ENCODE assay signal across 3 fruit fly cellular contexts in the genomic region with DNA sequence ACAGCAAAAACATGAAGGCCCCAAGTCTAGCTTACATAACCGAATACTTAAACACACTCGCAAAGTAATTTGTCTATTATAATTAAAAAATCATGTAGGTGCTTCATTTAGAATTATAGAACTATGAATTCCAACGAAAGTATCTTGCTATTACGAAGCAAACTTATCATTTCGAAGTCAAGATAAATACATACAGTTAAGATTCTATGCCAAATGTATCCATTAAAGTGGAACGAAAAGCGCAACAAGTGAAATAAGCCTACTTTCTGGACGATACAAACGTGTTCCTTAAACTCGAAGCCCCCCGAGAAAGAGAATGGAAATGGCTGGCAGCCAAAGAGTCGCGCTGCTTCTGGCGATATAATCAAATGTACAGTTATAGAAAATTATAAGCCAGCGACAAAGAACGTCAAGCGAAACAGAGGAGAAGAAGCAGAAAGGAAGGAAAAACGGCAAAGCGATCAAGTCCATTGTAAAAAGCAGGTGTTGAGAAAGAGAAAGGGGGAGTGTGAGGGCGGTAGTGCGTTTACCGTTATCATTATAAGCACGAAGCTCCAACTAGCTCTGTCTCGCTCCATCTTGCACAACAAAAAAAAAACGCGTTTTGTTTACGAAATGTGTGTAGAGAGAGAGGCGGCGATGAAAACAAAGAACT.
A peak's percentile ranks its signal among the peaks of the same experiment; 100 is the strongest.
TF ChIP-seq lines count a peak whose summit lies in the region.

No protein-coding gene starts in this region.

TF ChIP-seq in whole organism, embryonic, 481 proteins besides CTCF, POLR2A, EP300 and RAD21 (continued from another document and continues in another):
- TF ChIP-seq CG12391 (tag; optimal IDR thresholded peaks at IDR 0.05; lab: Kevin White, UChicago) (peak; percentile 17), bbx (GFP tag; IDR thresholded peaks at IDR 0.05; lab: Robert Waterston, UW; ENCODE audit: partially characterized antibody) (no peak), CG5245 (GFP tag; optimal IDR thresholded peaks at IDR 0.05; lab: Kevin White, UChicago) (no peak), D (optimal IDR thresholded peaks at IDR 0.05; lab: Kevin White, UChicago) (no peak), D (GFP tag; optimal IDR thresholded peaks at IDR 0.05; lab: Kevin White, UChicago) (no peak), phol (tag; optimal IDR thresholded peaks at IDR 0.05; lab: Kevin White, UChicago) (peak; percentile 15), sim (GFP tag; IDR thresholded peaks at IDR 0.05; lab: Robert Waterston, UW) (no peak), fru (optimal IDR thresholded peaks at IDR 0.05; lab: Kevin White, UChicago) (no peak), Ssrp (tag; optimal IDR thresholded peaks at IDR 0.05; lab: Kevin White, UChicago) (peak; percentile 3), Hsf (GFP tag; optimal IDR thresholded peaks at IDR 0.05; lab: Kevin White, UChicago) (no peak), CG11723 (GFP tag; optimal IDR thresholded peaks at IDR 0.05; lab: Kevin White, UChicago) (no peak), HLH54F (GFP tag; optimal IDR thresholded peaks at IDR 0.05; lab: Kevin White, UChicago) (peak; percentile 3), CG8765 (GFP tag; IDR thresholded peaks at IDR 0.05; lab: Robert Waterston, UW) (peak; percentile 34; the same call in 1 of the 2 replicates), scrt (GFP tag; optimal IDR thresholded peaks at IDR 0.05; lab: Kevin White, UChicago) (no peak), dpn (GFP tag; optimal IDR thresholded peaks at IDR 0.05; lab: Kevin White, UChicago) (peak in 1 of 2 experiments; percentile 4), CG3726 (GFP tag; IDR thresholded peaks at IDR 0.05; lab: Robert Waterston, UW) (no peak), CG9437 (GFP tag; optimal IDR thresholded peaks at IDR 0.05; lab: Kevin White, UChicago) (peak; percentile 30), TFAM (GFP tag; optimal IDR thresholded peaks at IDR 0.05; lab: Kevin White, UChicago) (no peak), CG11695 (GFP tag; IDR thresholded peaks at IDR 0.05; lab: Robert Waterston, UW) (peak; percentile 56; the same call in 1 of the 3 replicates), CG4360 (GFP tag; IDR thresholded peaks at IDR 0.05; lab: Robert Waterston, UW) (0 out of 2 replicates have a peak, but pooled peaks have one; percentile 17), pan (optimal IDR thresholded peaks at IDR 0.05; lab: Kevin White, UChicago) (no peak), pan (GFP tag; optimal IDR thresholded peaks at IDR 0.05 in 1 of 2, IDR thresholded peaks at IDR 0.05 in 1 of 2) (no peak), wdn (GFP tag; IDR thresholded peaks at IDR 0.05; lab: Robert Waterston, UW) (no peak), CG13424 (tag; optimal IDR thresholded peaks at IDR 0.05; lab: Kevin White, UChicago) (peak; percentile 20), CG18476 (GFP tag; optimal IDR thresholded peaks at IDR 0.05; lab: Kevin White, UChicago) (peak; percentile 6), chn (GFP tag; optimal IDR thresholded peaks at IDR 0.05; lab: Kevin White, UChicago) (no peak), CG10979 (tag; optimal IDR thresholded peaks at IDR 0.05; lab: Kevin White, UChicago) (peak; percentile 23), sima (GFP tag; optimal IDR thresholded peaks at IDR 0.05; lab: Kevin White, UChicago) (no peak), CG12219 (GFP tag; optimal IDR thresholded peaks at IDR 0.05; lab: Kevin White, UChicago) (no peak), Sry-β (GFP tag; optimal IDR thresholded peaks at IDR 0.05; lab: Kevin White, UChicago) (no peak), CG17385 (GFP tag; optimal IDR thresholded peaks at IDR 0.05; lab: Kevin White, UChicago) (peak; percentile 26), hkb (optimal IDR thresholded peaks at IDR 0.05; lab: Kevin White, UChicago) (no peak), hkb (GFP tag; IDR thresholded peaks at IDR 0.05; lab: Robert Waterston, UW) (0 out of 2 replicates have a peak, but pooled peaks have one; percentile 8), so (GFP tag; IDR thresholded peaks at IDR 0.05; lab: Robert Waterston, UW) (no peak), Tbp (GFP tag; optimal IDR thresholded peaks at IDR 0.05; lab: Kevin White, UChicago) (no peak), CoRest (tag; optimal IDR thresholded peaks at IDR 0.05; lab: Kevin White, UChicago) (peak; percentile 14), stc (GFP tag; IDR thresholded peaks at IDR 0.05; lab: Robert Waterston, UW) (no peak), hbn (GFP tag; IDR thresholded peaks at IDR 0.05; lab: Robert Waterston, UW; ENCODE audit: partially characterized antibody) (no peak), slbo (GFP tag; IDR thresholded peaks at IDR 0.05; lab: Robert Waterston, UW) (peak; percentile 22; the same call in 1 of the 2 replicates), CG2199 (GFP tag; IDR thresholded peaks at IDR 0.05; lab: Robert Waterston, UW) (peak; percentile 68; the same call in 2 of the 3 replicates), lilli (GFP tag; optimal IDR thresholded peaks at IDR 0.05; lab: Kevin White, UChicago) (peak; percentile 53)

TF ChIP-seq in whole organism, prepupa, 60 proteins besides CTCF, POLR2A, EP300 and RAD21 (continued from another document):
- TF ChIP-seq Ets96B (tag; optimal IDR thresholded peaks at IDR 0.05; lab: Kevin White, UChicago) (peak; percentile 30), Hr4 (GFP tag; optimal IDR thresholded peaks at IDR 0.05; lab: Kevin White, UChicago) (peak; percentile 11), salr (GFP tag; optimal IDR thresholded peaks at IDR 0.05; lab: Kevin White, UChicago) (no peak), CG3032 (tag; optimal IDR thresholded peaks at IDR 0.05; lab: Kevin White, UChicago) (no peak), CG8119 (GFP tag; IDR thresholded peaks at IDR 0.05; lab: Robert Waterston, UW) (0 out of 3 replicates have a peak, but pooled peaks have one; percentile 12), CG7368 (GFP tag; optimal IDR thresholded peaks at IDR 0.05; lab: Kevin White, UChicago) (no peak), spab (GFP tag; optimal IDR thresholded peaks at IDR 0.05; lab: Kevin White, UChicago) (peak; percentile 30), Hr38 (GFP tag; optimal IDR thresholded peaks at IDR 0.05; lab: Kevin White, UChicago) (no peak), CG6808 (GFP tag; optimal IDR thresholded peaks at IDR 0.05; lab: Kevin White, UChicago) (peak; percentile 30), Lpt (GFP tag; optimal IDR thresholded peaks at IDR 0.05; lab: Kevin White, UChicago) (peak; percentile 3), OdsH (GFP tag; optimal IDR thresholded peaks at IDR 0.05; lab: Kevin White, UChicago) (no peak), vri (GFP tag; optimal IDR thresholded peaks at IDR 0.05; lab: Kevin White, UChicago) (peak; percentile 40), achi (GFP tag; optimal IDR thresholded peaks at IDR 0.05; lab: Kevin White, UChicago) (no peak), CG6792 (GFP tag; optimal IDR thresholded peaks at IDR 0.05; lab: Kevin White, UChicago) (no peak), Eip78C (GFP tag; lab: Kevin White, UChicago) (peak; percentile 72), CG11902 (GFP tag; optimal IDR thresholded peaks at IDR 0.05; lab: Kevin White, UChicago) (no peak), CG1621 (tag; optimal IDR thresholded peaks at IDR 0.05; lab: Kevin White, UChicago) (no peak), pdm3 (GFP tag; optimal IDR thresholded peaks at IDR 0.05; lab: Kevin White, UChicago) (peak; percentile 27), Hr39 (GFP tag; optimal IDR thresholded peaks at IDR 0.05; lab: Kevin White, UChicago) (no peak), fd85E (GFP tag; optimal IDR thresholded peaks at IDR 0.05; lab: Kevin White, UChicago) (no peak), CG16779 (tag; optimal IDR thresholded peaks at IDR 0.05; lab: Kevin White, UChicago) (no peak), Gug (GFP tag; IDR thresholded peaks at IDR 0.05; lab: Robert Waterston, UW) (no peak), acj6 (GFP tag; optimal IDR thresholded peaks at IDR 0.05; lab: Kevin White, UChicago) (peak; percentile 23), CG4318 (GFP tag; optimal IDR thresholded peaks at IDR 0.05; lab: Kevin White, UChicago) (no peak), Met (GFP tag; optimal IDR thresholded peaks at IDR 0.05; lab: Kevin White, UChicago) (no peak), Blimp-1 (GFP tag; optimal IDR thresholded peaks at IDR 0.05; lab: Kevin White, UChicago) (no peak), esn (GFP tag; optimal IDR thresholded peaks at IDR 0.05; lab: Kevin White, UChicago) (peak; percentile 28), CG9139 (GFP tag; optimal IDR thresholded peaks at IDR 0.05; lab: Kevin White, UChicago) (no peak), CG11762 (GFP tag; optimal IDR thresholded peaks at IDR 0.05; lab: Kevin White, UChicago; ENCODE audit: insufficient read depth) (no peak), topi (GFP tag; optimal IDR thresholded peaks at IDR 0.05; lab: Kevin White, UChicago) (no peak), CG10631 (GFP tag; optimal IDR thresholded peaks at IDR 0.05; lab: Kevin White, UChicago) (peak; percentile 30), CG15336 (GFP tag; IDR thresholded peaks at IDR 0.05; lab: Robert Waterston, UW) (0 out of 2 replicates have a peak, but pooled peaks have one; percentile 15), CG34406 (GFP tag; optimal IDR thresholded peaks at IDR 0.05; lab: Kevin White, UChicago) (no peak), CG6276 (GFP tag; optimal IDR thresholded peaks at IDR 0.05; lab: Kevin White, UChicago) (peak; percentile 21), CG10669 (GFP tag; optimal IDR thresholded peaks at IDR 0.05; lab: Kevin White, UChicago) (peak; percentile 48), fd59A (GFP tag; optimal IDR thresholded peaks at IDR 0.05; lab: Kevin White, UChicago) (peak; percentile 26), Sox14 (GFP tag; optimal IDR thresholded peaks at IDR 0.05; lab: Kevin White, UChicago) (peak; percentile 60), Sox102F (GFP tag; optimal IDR thresholded peaks at IDR 0.05; lab: Kevin White, UChicago) (no peak), CG6854 (GFP tag; optimal IDR thresholded peaks at IDR 0.05; lab: Kevin White, UChicago) (peak; percentile 2), net (GFP tag; optimal IDR thresholded peaks at IDR 0.05; lab: Kevin White, UChicago) (no peak), CG8319 (GFP tag; optimal IDR thresholded peaks at IDR 0.05; lab: Kevin White, UChicago) (no peak)

TF ChIP-seq in whole organism, pupa, 21 proteins besides CTCF, POLR2A, EP300 and RAD21 (continued from another document):
- no peak for TF ChIP-seq CG4496 (GFP tag; IDR thresholded peaks at IDR 0.05; lab: Robert Waterston, UW)
